Fruit fly (Drosophila melanogaster) whole organism, adult: Measurements from ENCODE around the gene kek6.

Experiments used
- CG11617 ChIP-seq: fragments of 200-800 bp; sonication (Bioruptor generic); optimal IDR thresholded peaks from 2 replicates; lab custom pipeline; 2017; ENCODE audit warnings: mild to moderate bottlenecking, missing biosample characterization, missing genetic modification reagents, missing genetic modification characterization
- CG12768 ChIP-seq: fragments of 200-800 bp; sonication (Bioruptor generic); optimal IDR thresholded peaks from 2 replicates; lab custom pipeline; 2017; ENCODE audit warnings: missing biosample characterization, missing genetic modification characterization, mild to moderate bottlenecking, moderate library complexity, missing genetic modification reagents
- CG14711 ChIP-seq: fragments of 200-800 bp; sonication (Bioruptor generic); optimal IDR thresholded peaks from 2 replicates; lab custom pipeline; 2018; ENCODE audit warnings: missing biosample characterization, mild to moderate bottlenecking, missing genetic modification characterization, moderate library complexity
- CG1620 ChIP-seq: fragments of 200-800 bp; sonication (Bioruptor generic); optimal IDR thresholded peaks from 2 replicates; lab custom pipeline; 2016; ENCODE audit warnings: missing biosample characterization, missing genetic modification characterization
- CG33017 ChIP-seq: fragments of 200-800 bp; sonication (Bioruptor generic); optimal IDR thresholded peaks from 2 replicates; lab custom pipeline; 2018; ENCODE audit warnings: missing biosample characterization, mild to moderate bottlenecking, missing genetic modification characterization, moderate library complexity
- CG5204 ChIP-seq: fragments of 200-800 bp; sonication (Bioruptor generic); optimal IDR thresholded peaks from 2 replicates; lab custom pipeline; 2016; ENCODE audit warnings: missing biosample characterization, missing genetic modification characterization
- CG7045 ChIP-seq: fragments of 200-800 bp; sonication (Bioruptor generic); optimal IDR thresholded peaks from 2 replicates; lab custom pipeline; 2017; ENCODE audit warnings: missing biosample characterization, mild to moderate bottlenecking, missing genetic modification characterization
- CG7101 ChIP-seq: fragments of 200-800 bp; sonication (Bioruptor generic); optimal IDR thresholded peaks from 2 replicates; lab custom pipeline; 2018; ENCODE audit warnings: missing biosample characterization, mild to moderate bottlenecking, missing genetic modification characterization, moderate library complexity
- Clk ChIP-seq: fragments of 200-800 bp; sonication (Bioruptor generic); optimal IDR thresholded peaks from 2 replicates; lab custom pipeline; 2017; ENCODE audit warnings: missing biosample characterization, missing genetic modification characterization
- Crg-1 ChIP-seq: fragments of 200-800 bp; sonication (Bioruptor generic); optimal IDR thresholded peaks from 2 replicates; lab custom pipeline; 2016; ENCODE audit warnings: missing biosample characterization, missing genetic modification characterization
- Hr96 ChIP-seq: fragments of 200-800 bp; sonication (Bioruptor generic); optimal IDR thresholded peaks from 2 replicates; lab custom pipeline; 2016; ENCODE audit warnings: missing biosample characterization, missing genetic modification characterization
- Mnt ChIP-seq: fragments of 200-800 bp; sonication (Bioruptor generic); optimal IDR thresholded peaks from 2 replicates; lab custom pipeline; 2016; ENCODE audit warnings: missing biosample characterization, mild to moderate bottlenecking, missing genetic modification characterization
- bab1 ChIP-seq: fragments of 200-800 bp; sonication (Bioruptor generic); optimal IDR thresholded peaks from 3 replicates; lab custom pipeline; 2019; ENCODE audit warnings: missing biosample characterization, mild to moderate bottlenecking, missing genetic modification characterization, moderate library complexity
- cic ChIP-seq: fragments of 200-800 bp; sonication (Bioruptor generic); optimal IDR thresholded peaks from 2 replicates; lab custom pipeline; 2017; ENCODE audit warnings: missing biosample characterization, mild to moderate bottlenecking, missing genetic modification characterization, moderate library complexity
- cnc ChIP-seq, 2 experiments: fragments of >200 bp; optimal IDR thresholded peaks; 2 replicates each; lab custom pipeline; 2017
- kay ChIP-seq: fragments of 200-800 bp; sonication (Bioruptor generic); peaks from one replicate; lab custom pipeline; 2016; ENCODE audit warnings: missing biosample characterization, missing genetic modification characterization, borderline replicate concordance
- ovo ChIP-seq: fragments of 200-800 bp; sonication (Bioruptor generic); optimal IDR thresholded peaks from 2 replicates; lab custom pipeline; 2016; ENCODE audit warnings: missing biosample characterization, missing genetic modification characterization
- pad ChIP-seq: fragments of 200-800 bp; sonication (Bioruptor generic); optimal IDR thresholded peaks from 3 replicates; lab custom pipeline; 2017; ENCODE audit warnings: missing biosample characterization, missing genetic modification characterization, mild to moderate bottlenecking, moderate library complexity, missing genetic modification reagents
- tj ChIP-seq: fragments of 200-800 bp; sonication (Bioruptor generic); optimal IDR thresholded peaks from 3 replicates; lab custom pipeline; 2017; ENCODE audit warnings: missing biosample characterization, mild to moderate bottlenecking, missing genetic modification characterization, moderate library complexity
- toe ChIP-seq: fragments of 200-800 bp; sonication (Bioruptor generic); optimal IDR thresholded peaks from 2 replicates; lab custom pipeline; 2016; ENCODE audit warnings: missing biosample characterization, missing genetic modification characterization

Gene kek6

dm6 chr3R:31592256-31592879, 29.6 kb upstream of the kek6 start, which contains the start of gene CG1774:
CG1774 (plus strand) TSS chr3R:31592803.
- TF ChIP-seq CG7101 (peak; percentile 96), CG7045 (peak; percentile 91), CG1620 (GFP tag; lab: Kevin White, UChicago) (peak; percentile 78), ovo (peak; percentile 46), Hr96 (GFP tag; lab: Kevin White, UChicago) (peak; percentile 96), toe (no peak), Crg-1 (GFP tag; lab: Kevin White, UChicago) (peak; percentile 77), Mnt (peak; percentile 91), CG14711 (tag; lab: Kevin White, UChicago) (peak; percentile 90), kay (peak; percentile 97), cic (GFP tag; lab: Kevin White, UChicago) (peak; percentile 93), CG12768 (GFP tag; lab: Kevin White, UChicago) (peak; percentile 97), cnc (optimal IDR thresholded peaks at IDR 0.05; lab: Kevin White, UChicago) (no peak), pad (GFP tag; lab: Kevin White, UChicago) (peak; percentile 74), CG33017 (tag; lab: Kevin White, UChicago) (peak; percentile 97), CG11617 (peak; percentile 97), bab1 (GFP tag; lab: Kevin White, UChicago) (peak; percentile 94), Clk (GFP tag; lab: Kevin White, UChicago) (peak; percentile 85), CG5204 (no peak), tj (GFP tag; lab: Kevin White, UChicago) (peak; percentile 86)

- TF ChIP-seq kay, result peak; percentile 80
- TF ChIP-seq Crg-1 (GFP tag; lab: Kevin White, UChicago), result peak; percentile 11
- TF ChIP-seq CG7101, result peak; percentile 23
- TF ChIP-seq Mnt, result peak; percentile 96
- TF ChIP-seq CG14711 (tag; lab: Kevin White, UChicago), result peak; percentile 43
- TF ChIP-seq tj (GFP tag; lab: Kevin White, UChicago), result peak; percentile 22
- TF ChIP-seq cnc (optimal IDR thresholded peaks at IDR 0.05; lab: Kevin White, UChicago), result no peak
- TF ChIP-seq ovo, result no peak
- no peak for TF ChIP-seq Hr96 (GFP tag; lab: Kevin White, UChicago)
- TF ChIP-seq CG11617, result peak; percentile 62
- TF ChIP-seq bab1 (GFP tag; lab: Kevin White, UChicago), result peak; percentile 47
- TF ChIP-seq CG1620 (GFP tag; lab: Kevin White, UChicago), result no peak
- peak; percentile 29 for TF ChIP-seq cic (GFP tag; lab: Kevin White, UChicago)
- peak; percentile 13 for TF ChIP-seq pad (GFP tag; lab: Kevin White, UChicago)
- peak; percentile 12 for TF ChIP-seq CG12768 (GFP tag; lab: Kevin White, UChicago)
- no peak for TF ChIP-seq toe
- TF ChIP-seq CG33017 (tag; lab: Kevin White, UChicago), result no peak
- TF ChIP-seq CG5204, result no peak
- no peak for TF ChIP-seq Clk (GFP tag; lab: Kevin White, UChicago)
These were observed 25.7 kb upstream of the kek6 start, which contains the start of gene RpL6 for dm6 chr3R:31596071-31596883. RpL6 (minus strand) TSS chr3R:31596204.

- peak; percentile 71 for TF ChIP-seq kay
- TF ChIP-seq cnc (optimal IDR thresholded peaks at IDR 0.05; lab: Kevin White, UChicago), result no peak
These were observed 24.1 kb upstream of the kek6 start for dm6 chr3R:31597736-31598431.

dm6 chr3R:31599538-31600313, 22.2 kb upstream of the kek6 start:
- TF ChIP-seq CG5204, result no peak
- TF ChIP-seq CG7101, result no peak
- TF ChIP-seq CG12768 (GFP tag; lab: Kevin White, UChicago), result peak; percentile 18
- TF ChIP-seq CG7045, result peak; percentile 22
- TF ChIP-seq Crg-1 (GFP tag; lab: Kevin White, UChicago), result no peak
- TF ChIP-seq pad (GFP tag; lab: Kevin White, UChicago), result no peak
- peak; percentile 75 for TF ChIP-seq cic (GFP tag; lab: Kevin White, UChicago)
- no peak for TF ChIP-seq CG14711 (tag; lab: Kevin White, UChicago)
- no peak for TF ChIP-seq Mnt
- TF ChIP-seq ovo, result no peak
- TF ChIP-seq Clk (GFP tag; lab: Kevin White, UChicago), result no peak
- no peak for TF ChIP-seq CG1620 (GFP tag; lab: Kevin White, UChicago)
- peak; percentile 53 for TF ChIP-seq kay
- TF ChIP-seq CG11617, result no peak

dm6 chr3R:31603246-31603645, 18.7 kb upstream of the kek6 start:
- TF ChIP-seq cnc (optimal IDR thresholded peaks at IDR 0.05; lab: Kevin White, UChicago), result no peak
- no peak for TF ChIP-seq Crg-1 (GFP tag; lab: Kevin White, UChicago)
- no peak for TF ChIP-seq cic (GFP tag; lab: Kevin White, UChicago)
- TF ChIP-seq CG7045, result no peak
- no peak for TF ChIP-seq CG7101
